Fruit fly (Drosophila melanogaster) Kc167 (cell line): Measurements from ENCODE around the gene CG9399.

Source experiments
- Myc ChIP-seq: fragments of >200 bp; optimal IDR thresholded peaks from 2 replicates; lab custom pipeline; 2017; ENCODE audit warnings: missing external identifiers
- Sin3A ChIP-seq: fragments of >200 bp; optimal IDR thresholded peaks from 2 replicates; lab custom pipeline; 2018; ENCODE audit warnings: missing external identifiers
- h ChIP-seq: fragments of >200 bp; optimal IDR thresholded peaks from 3 replicates; lab custom pipeline; 2018; ENCODE audit warnings: missing external identifiers
- insv ChIP-seq: fragments of >200 bp; optimal IDR thresholded peaks from 3 replicates; lab custom pipeline; 2018; ENCODE audit warnings: missing external identifiers
- psq ChIP-seq: fragments of >200 bp; optimal IDR thresholded peaks from 2 replicates; lab custom pipeline; 2017; ENCODE audit warnings: missing external identifiers
- ttk ChIP-seq: sonication (Bioruptor generic); optimal IDR thresholded peaks from 2 replicates; lab custom pipeline; 2017; ENCODE audit warnings: missing external identifiers

Gene CG9399

dm6 chr3R:9573812-9574587 is at the start of gene CG9399:
Gene CG9399 (minus strand): TSS chr3R:9574211.
- TF ChIP-seq ttk (lab: Kevin White, UChicago) (no peak), h (lab: Kevin White, UChicago) (no peak), Myc (lab: Kevin White, UChicago) (no peak), psq (lab: Kevin White, UChicago) (no peak), Sin3A (lab: Kevin White, UChicago) (no peak), insv (no peak)

- no peak for TF ChIP-seq Sin3A (lab: Kevin White, UChicago)
- TF ChIP-seq ttk (lab: Kevin White, UChicago), result no peak
- no peak for TF ChIP-seq h (lab: Kevin White, UChicago)
- TF ChIP-seq Myc (lab: Kevin White, UChicago), result no peak
- TF ChIP-seq insv, result no peak
- no peak for TF ChIP-seq psq (lab: Kevin White, UChicago)
Observed at dm6 chr3R:9620278-9620677, 46.3 kb upstream of the CG9399 start.

- no peak for TF ChIP-seq psq (lab: Kevin White, UChicago)
- no peak for TF ChIP-seq h (lab: Kevin White, UChicago)
- no peak for TF ChIP-seq Myc (lab: Kevin White, UChicago)
- no peak for TF ChIP-seq Sin3A (lab: Kevin White, UChicago)
- TF ChIP-seq ttk (lab: Kevin White, UChicago), result no peak
- no peak for TF ChIP-seq insv
Observed at dm6 chr3R:9618331-9618730, 44.3 kb upstream of the CG9399 start.

- TF ChIP-seq Sin3A (lab: Kevin White, UChicago) (no peak), h (lab: Kevin White, UChicago) (no peak), psq (lab: Kevin White, UChicago) (no peak), ttk (lab: Kevin White, UChicago) (no peak), Myc (lab: Kevin White, UChicago) (no peak), insv (no peak)
Observed at dm6 chr3R:9613124-9613523, 39.1 kb upstream of the CG9399 start.

dm6 chr3R:9612217-9612616 is 38.2 kb upstream of the CG9399 start:
- TF ChIP-seq Myc (lab: Kevin White, UChicago), result no peak
- no peak for TF ChIP-seq h (lab: Kevin White, UChicago)
- no peak for TF ChIP-seq Sin3A (lab: Kevin White, UChicago)
- TF ChIP-seq psq (lab: Kevin White, UChicago), result no peak
- TF ChIP-seq ttk (lab: Kevin White, UChicago), result no peak
- TF ChIP-seq insv, result no peak

dm6 chr3R:9608206-9608605 is 34.2 kb upstream of the CG9399 start:
- no peak for TF ChIP-seq insv
- TF ChIP-seq psq (lab: Kevin White, UChicago), result no peak
- TF ChIP-seq Sin3A (lab: Kevin White, UChicago), result no peak
- no peak for TF ChIP-seq h (lab: Kevin White, UChicago)
- no peak for TF ChIP-seq ttk (lab: Kevin White, UChicago)
- TF ChIP-seq Myc (lab: Kevin White, UChicago), result no peak

dm6 chr3R:9606913-9607804 is 33.1 kb upstream of the CG9399 start:
- TF ChIP-seq ttk (lab: Kevin White, UChicago), result no peak
- TF ChIP-seq h (lab: Kevin White, UChicago), result no peak

dm6 chr3R:9605084-9605483 is 31.1 kb upstream of the CG9399 start:
- TF ChIP-seq h (lab: Kevin White, UChicago), result no peak
- no peak for TF ChIP-seq ttk (lab: Kevin White, UChicago)
- no peak for TF ChIP-seq insv
- TF ChIP-seq Sin3A (lab: Kevin White, UChicago), result no peak
- no peak for TF ChIP-seq psq (lab: Kevin White, UChicago)
- no peak for TF ChIP-seq Myc (lab: Kevin White, UChicago)

dm6 chr3R:9604445-9605020 is 30.5 kb upstream of the CG9399 start:
- TF ChIP-seq Myc (lab: Kevin White, UChicago) (no peak), psq (lab: Kevin White, UChicago) (no peak), ttk (lab: Kevin White, UChicago) (no peak), Sin3A (lab: Kevin White, UChicago) (no peak), h (lab: Kevin White, UChicago) (no peak), insv (no peak)

- no peak for TF ChIP-seq ttk (lab: Kevin White, UChicago)
- TF ChIP-seq psq (lab: Kevin White, UChicago), result no peak
- no peak for TF ChIP-seq Myc (lab: Kevin White, UChicago)
- no peak for TF ChIP-seq Sin3A (lab: Kevin White, UChicago)
- no peak for TF ChIP-seq insv
- no peak for TF ChIP-seq h (lab: Kevin White, UChicago)
Observed at dm6 chr3R:9603022-9603942, 29.3 kb upstream of the CG9399 start.
